Worm (Caenorhabditis elegans) whole organism, L3 larva: ENCODE results near the gene kcmf-1.

Experiments
- R02D3.7 ChIP-seq: fragments of 150-350 bp; optimal IDR thresholded peaks from 2 replicates; lab custom pipeline; 2014; ENCODE audit warnings: missing biosample characterization, missing genetic modification characterization
- aly-2 ChIP-seq: fragments of 150-350 bp; optimal IDR thresholded peaks from 2 replicates; lab custom pipeline; 2014; ENCODE audit warnings: missing biosample characterization, missing genetic modification characterization
- ama-1 ChIP-seq: fragments of 150-350 bp; optimal IDR thresholded peaks from 2 replicates; lab custom pipeline; 2018
- ceh-16 ChIP-seq: sonication (generic microtip); optimal IDR thresholded peaks from 2 replicates; lab custom pipeline; 2017; ENCODE audit warnings: missing biosample characterization, missing genetic modification characterization
- ceh-28 ChIP-seq: fragments of 150-350 bp; optimal IDR thresholded peaks from 2 replicates; lab custom pipeline; 2014; ENCODE audit warnings: missing biosample characterization, missing genetic modification reagents, missing genetic modification characterization
- ceh-82 ChIP-seq: fragments of 150-350 bp; optimal IDR thresholded peaks from 2 replicates; lab custom pipeline; 2014; ENCODE audit warnings: missing biosample characterization, missing genetic modification characterization
- ceh-9 ChIP-seq: sonication (generic microtip); optimal IDR thresholded peaks from 2 replicates; lab custom pipeline; 2018; ENCODE audit warnings: missing biosample characterization, missing genetic modification characterization
- daf-12 ChIP-seq: fragments of 150-350 bp; optimal IDR thresholded peaks from 2 replicates; lab custom pipeline; 2014; ENCODE audit warnings: missing biosample characterization, missing genetic modification reagents, missing genetic modification characterization
- egl-27 ChIP-seq: sonication (generic microtip); optimal IDR thresholded peaks from 4 replicates; lab custom pipeline; 2017; ENCODE audit warnings: missing biosample characterization, missing genetic modification reagents, missing genetic modification characterization
- egl-5 ChIP-seq: fragments of 150-350 bp; optimal IDR thresholded peaks from 2 replicates; lab custom pipeline; 2017; ENCODE audit warnings: missing biosample characterization, missing genetic modification reagents, missing genetic modification characterization, inconsistent platforms
- elt-3 ChIP-seq, 3 experiments: fragments of 150-350 bp in 1 of 3; sonication (generic microtip) in 2 of 3; optimal IDR thresholded peaks; 2 replicates in 2 of 3; 4 replicates in 1 of 3; lab custom pipeline; 2014 to 2017; ENCODE audit warnings: missing biosample characterization in 3 of 3, missing genetic modification characterization in 3 of 3
- eor-1 ChIP-seq, 2 experiments: fragments of 150-350 bp; optimal IDR thresholded peaks; 2 replicates each; lab custom pipeline; 2014 to 2018; ENCODE audit warnings: missing biosample characterization in 2 of 2, missing genetic modification characterization in 2 of 2
- fkh-10 ChIP-seq: sonication (generic microtip); optimal IDR thresholded peaks from 2 replicates; lab custom pipeline; 2017; ENCODE audit warnings: missing biosample characterization, missing genetic modification reagents, missing genetic modification characterization
- fos-1 ChIP-seq: fragments of 150-350 bp; optimal IDR thresholded peaks from 2 replicates; lab custom pipeline; 2014; ENCODE audit warnings: missing biosample characterization, missing genetic modification characterization
- hmg-11 ChIP-seq: sonication (generic microtip); optimal IDR thresholded peaks from 2 replicates; lab custom pipeline; 2016; ENCODE audit warnings: missing genetic modification characterization, missing compliant biosample characterization
- jun-1 ChIP-seq: fragments of 150-350 bp; optimal IDR thresholded peaks from 2 replicates; lab custom pipeline; 2014; ENCODE audit warnings: missing biosample characterization, missing genetic modification reagents, missing genetic modification characterization
- lin-15B ChIP-seq: fragments of 150-350 bp; optimal IDR thresholded peaks from 2 replicates; lab custom pipeline; 2014; ENCODE audit warnings: missing biosample characterization, missing genetic modification characterization
- lsy-12 ChIP-seq: sonication (generic microtip); optimal IDR thresholded peaks from 2 replicates; lab custom pipeline; 2016; ENCODE audit warnings: mild to moderate bottlenecking, missing genetic modification characterization, missing compliant biosample characterization
- mdl-1 ChIP-seq: fragments of 150-350 bp; optimal IDR thresholded peaks from 2 replicates; lab custom pipeline; 2014; ENCODE audit warnings: missing biosample characterization, missing genetic modification characterization
- nfya-1 ChIP-seq: sonication (generic microtip); optimal IDR thresholded peaks from 2 replicates; lab custom pipeline; 2017; ENCODE audit warnings: missing genetic modification characterization, mild to moderate bottlenecking, missing compliant biosample characterization, antibody characterized with exemption, moderate library complexity; ENCODE audit not compliant: insufficient read depth
- nhr-12 ChIP-seq: fragments of 150-350 bp; optimal IDR thresholded peaks from 2 replicates; lab custom pipeline; 2014; ENCODE audit warnings: missing biosample characterization, missing genetic modification characterization
- nhr-23 ChIP-seq: fragments of 150-350 bp; optimal IDR thresholded peaks from 2 replicates; lab custom pipeline; 2014; ENCODE audit warnings: missing biosample characterization, missing genetic modification reagents, missing genetic modification characterization
- nhr-237 ChIP-seq: fragments of 150-350 bp; optimal IDR thresholded peaks from 2 replicates; lab custom pipeline; 2014; ENCODE audit warnings: missing biosample characterization, missing genetic modification characterization
- nhr-25 ChIP-seq: sonication (generic microtip); optimal IDR thresholded peaks from 2 replicates; lab custom pipeline; 2017; ENCODE audit warnings: missing biosample characterization, missing genetic modification characterization
- nhr-28 ChIP-seq: fragments of 150-350 bp; optimal IDR thresholded peaks from 2 replicates; lab custom pipeline; 2014; ENCODE audit warnings: missing biosample characterization, missing genetic modification characterization
- nhr-67 ChIP-seq: fragments of 150-350 bp; optimal IDR thresholded peaks from 2 replicates; lab custom pipeline; 2014; ENCODE audit warnings: missing biosample characterization, missing genetic modification characterization
- nhr-76 ChIP-seq: fragments of 150-350 bp; sonication (generic microtip); optimal IDR thresholded peaks from 5 replicates; lab custom pipeline; 2014; ENCODE audit warnings: missing biosample characterization, missing genetic modification characterization
- nhr-77 ChIP-seq: fragments of 150-350 bp; optimal IDR thresholded peaks from 2 replicates; lab custom pipeline; 2014; ENCODE audit warnings: missing biosample characterization, missing genetic modification characterization
- pha-4 ChIP-seq: fragments of 150-350 bp; optimal IDR thresholded peaks from 2 replicates; lab custom pipeline; 2014; ENCODE audit warnings: missing biosample characterization, missing genetic modification reagents, missing genetic modification characterization
- pqm-1 ChIP-seq: fragments of 150-350 bp; optimal IDR thresholded peaks from 2 replicates; lab custom pipeline; 2017; ENCODE audit warnings: missing biosample characterization, missing genetic modification characterization, inconsistent platforms
- sea-2 ChIP-seq: fragments of 150-350 bp; sonication (generic microtip); optimal IDR thresholded peaks from 4 replicates; lab custom pipeline; 2014; ENCODE audit warnings: missing biosample characterization, missing genetic modification reagents, missing genetic modification characterization
- skn-1 ChIP-seq: fragments of 150-350 bp; optimal IDR thresholded peaks from 2 replicates; lab custom pipeline; 2014; ENCODE audit warnings: missing biosample characterization, missing genetic modification characterization
- snpc-4 ChIP-seq: fragments of 150-350 bp; optimal IDR thresholded peaks from 2 replicates; lab custom pipeline; 2014; ENCODE audit warnings: missing biosample characterization, missing genetic modification characterization
- tbx-2 ChIP-seq: sonication (generic microtip); optimal IDR thresholded peaks from 2 replicates; lab custom pipeline; 2016; ENCODE audit warnings: mild to moderate bottlenecking, missing genetic modification characterization, missing compliant biosample characterization
- unc-39 ChIP-seq: sonication (generic microtip); optimal IDR thresholded peaks from 4 replicates; lab custom pipeline; 2017; ENCODE audit warnings: missing biosample characterization, missing genetic modification characterization
- unc-62 ChIP-seq: fragments of 150-350 bp; sonication (generic microtip); optimal IDR thresholded peaks from 4 replicates; lab custom pipeline; 2014; ENCODE audit warnings: missing biosample characterization, missing genetic modification reagents, missing genetic modification characterization
- zag-1 ChIP-seq: fragments of 150-350 bp; optimal IDR thresholded peaks from 2 replicates; lab custom pipeline; 2014; ENCODE audit warnings: missing biosample characterization, missing genetic modification characterization
- ztf-11 ChIP-seq: fragments of 150-350 bp; optimal IDR thresholded peaks from 2 replicates; lab custom pipeline; 2014; ENCODE audit warnings: missing biosample characterization, missing genetic modification characterization

Gene kcmf-1

DNA sequence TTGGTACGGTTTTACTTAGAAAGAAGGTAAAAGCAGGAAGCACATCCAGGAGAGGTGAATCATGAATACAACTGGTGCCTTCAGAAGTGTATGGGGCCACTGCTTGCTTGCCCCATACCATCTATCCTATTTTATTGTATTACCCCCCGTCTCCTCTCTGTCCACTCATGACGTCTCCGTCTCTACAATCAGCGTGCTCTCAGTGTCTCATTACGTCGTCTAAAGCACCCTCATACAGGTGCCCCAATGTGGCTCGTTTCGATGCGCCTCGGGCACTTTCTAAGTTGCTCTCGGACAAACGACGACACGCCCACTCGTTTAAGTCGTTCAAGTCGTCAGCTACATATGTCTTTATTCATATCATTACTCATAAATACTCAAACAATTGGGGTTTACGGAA is 5.2 kb upstream of the kcmf-1 start:
- TF ChIP-seq ceh-28, result no peak
- no peak for TF ChIP-seq unc-39 (tag; lab: Kevin White, UChicago)
- no peak for TF ChIP-seq daf-12 (tag; lab: Kevin White, UChicago)
- no peak for TF ChIP-seq nhr-12 (tag; lab: Kevin White, UChicago)
- peak; percentile 100 for TF ChIP-seq egl-5
- TF ChIP-seq pha-4 (tag; lab: Kevin White, UChicago), result no peak
- no peak for TF ChIP-seq egl-27 (tag; lab: Kevin White, UChicago)
- TF ChIP-seq sea-2 (GFP tag; lab: Kevin White, UChicago), result no peak

DNA sequence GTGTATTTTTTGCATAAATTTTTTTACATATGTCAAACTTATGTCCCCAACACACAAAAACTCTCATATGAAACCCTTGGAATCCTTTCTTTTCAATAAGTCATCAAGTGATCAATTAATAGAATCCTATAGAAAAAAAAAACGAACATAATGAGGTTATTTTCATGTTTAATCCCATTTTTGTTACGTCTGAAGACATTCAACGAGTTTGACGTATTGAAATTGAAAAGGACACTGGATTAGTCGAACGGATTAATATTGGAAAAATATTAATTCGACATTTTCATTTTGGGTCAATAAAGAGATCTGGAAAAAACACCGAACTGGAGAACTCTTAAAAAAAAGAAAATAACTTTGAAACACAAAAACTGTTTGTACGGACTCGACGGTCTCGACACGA is 3.3 kb downstream of the kcmf-1 start:
- no peak for TF ChIP-seq nhr-237
- TF ChIP-seq nhr-23 (tag; lab: Kevin White, UChicago), result no peak
- no peak for TF ChIP-seq fos-1 (tag; lab: Kevin White, UChicago)
- no peak for TF ChIP-seq nfya-1 (tag; lab: Kevin White, UChicago)
- TF ChIP-seq ama-1 (lab: Kevin White, UChicago), result no peak
- no peak for TF ChIP-seq nhr-76
- TF ChIP-seq tbx-2 (tag; lab: Kevin White, UChicago), result no peak
- TF ChIP-seq unc-39 (tag; lab: Kevin White, UChicago), result no peak
- no peak for TF ChIP-seq egl-5
- no peak for TF ChIP-seq lin-15B (tag; lab: Kevin White, UChicago)
- no peak for TF ChIP-seq ceh-16
- TF ChIP-seq nhr-12 (tag; lab: Kevin White, UChicago), result no peak
- TF ChIP-seq pqm-1, result no peak
- no peak for TF ChIP-seq unc-62 (GFP tag; lab: Kevin White, UChicago)
- TF ChIP-seq ceh-9, result no peak
- TF ChIP-seq sea-2 (GFP tag; lab: Kevin White, UChicago), result no peak
- no peak for TF ChIP-seq daf-12 (tag; lab: Kevin White, UChicago)
- no peak for TF ChIP-seq jun-1 (tag; lab: Kevin White, UChicago)
- no peak for TF ChIP-seq elt-3 (tag; optimal IDR thresholded peaks at IDR 0.05; lab: Kevin White, UChicago)

DNA sequence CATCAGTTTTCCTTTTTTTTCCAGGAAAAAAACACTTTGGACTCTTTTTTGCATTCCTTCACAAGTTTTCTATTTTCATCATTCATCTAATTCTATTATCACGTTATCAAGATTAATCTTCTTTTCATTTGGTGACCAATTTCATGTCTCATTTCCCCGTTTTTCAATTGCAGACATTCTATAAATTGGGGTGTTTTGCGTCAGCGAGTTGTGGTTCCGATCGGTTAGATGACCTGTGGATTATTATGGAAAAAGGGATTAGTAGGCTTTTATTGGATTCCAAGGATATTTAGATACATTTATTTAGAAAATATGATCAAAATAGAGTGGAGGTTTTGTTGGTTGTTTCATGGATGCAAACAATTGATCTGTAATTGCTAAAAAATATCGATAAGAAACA is 5.6 kb downstream of the kcmf-1 start:
- TF ChIP-seq tbx-2 (tag; lab: Kevin White, UChicago) (no peak), zag-1 (no peak), pqm-1 (no peak), nhr-28 (tag; lab: Kevin White, UChicago) (no peak), nhr-77 (no peak), nhr-76 (no peak), nhr-12 (tag; lab: Kevin White, UChicago) (no peak), daf-12 (tag; lab: Kevin White, UChicago) (no peak), ceh-28 (no peak), unc-62 (GFP tag; lab: Kevin White, UChicago) (no peak), mdl-1 (tag; lab: Kevin White, UChicago) (no peak), nhr-237 (no peak), fos-1 (tag; lab: Kevin White, UChicago) (no peak), sea-2 (GFP tag; lab: Kevin White, UChicago) (no peak)

DNA sequence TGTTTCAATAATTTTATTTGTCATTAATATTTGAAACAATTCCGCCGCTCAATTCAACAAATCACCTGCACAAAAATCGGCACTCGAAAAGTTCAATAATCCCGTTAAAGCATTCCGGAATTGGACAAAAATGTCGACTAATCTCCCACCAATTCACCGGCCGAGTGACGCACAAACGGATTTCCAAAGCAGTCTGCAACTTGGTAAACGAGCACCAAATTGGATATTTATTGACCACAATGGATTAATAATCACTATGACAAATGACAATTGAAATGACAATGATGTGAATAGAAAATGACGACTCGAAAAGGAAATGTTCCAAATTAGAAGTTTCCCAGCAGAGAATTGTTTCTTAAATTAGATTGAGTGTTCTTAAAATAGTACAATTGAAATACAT is 6.5 kb downstream of the kcmf-1 start:
- no peak for TF ChIP-seq snpc-4 (tag; lab: Kevin White, UChicago)
- no peak for TF ChIP-seq eor-1 (tag; optimal IDR thresholded peaks at IDR 0.05; lab: Kevin White, UChicago)
- no peak for TF ChIP-seq skn-1
- TF ChIP-seq ztf-11 (tag; lab: Kevin White, UChicago), result no peak
- TF ChIP-seq nfya-1 (tag; lab: Kevin White, UChicago), result no peak
- no peak for TF ChIP-seq aly-2 (tag; lab: Kevin White, UChicago)
- no peak for TF ChIP-seq sea-2 (GFP tag; lab: Kevin White, UChicago)
- no peak for TF ChIP-seq nhr-67 (tag; lab: Kevin White, UChicago)
- TF ChIP-seq lsy-12 (tag; lab: Kevin White, UChicago), result no peak
- TF ChIP-seq nhr-12 (tag; lab: Kevin White, UChicago), result no peak
- TF ChIP-seq unc-39 (tag; lab: Kevin White, UChicago), result no peak
- TF ChIP-seq ceh-82, result no peak
- no peak for TF ChIP-seq nhr-25 (tag; lab: Kevin White, UChicago)
- TF ChIP-seq ama-1 (lab: Kevin White, UChicago), result no peak
- no peak for TF ChIP-seq R02D3.7
- no peak for TF ChIP-seq tbx-2 (tag; lab: Kevin White, UChicago)
- no peak for TF ChIP-seq hmg-11 (tag; lab: Kevin White, UChicago)
- TF ChIP-seq nhr-23 (tag; lab: Kevin White, UChicago), result no peak
- TF ChIP-seq zag-1, result no peak
- TF ChIP-seq fkh-10 (GFP tag; lab: Kevin White, UChicago), result no peak
